Worm (Caenorhabditis elegans): Measurements from ENCODE around the gene fbxb-40.
"Not testable (repeated sequence)": the region's sequence is repeated elsewhere in the genome, so short reads cannot be mapped to it uniquely, and the experiment has no call there.

Gene fbxb-40

DNA sequence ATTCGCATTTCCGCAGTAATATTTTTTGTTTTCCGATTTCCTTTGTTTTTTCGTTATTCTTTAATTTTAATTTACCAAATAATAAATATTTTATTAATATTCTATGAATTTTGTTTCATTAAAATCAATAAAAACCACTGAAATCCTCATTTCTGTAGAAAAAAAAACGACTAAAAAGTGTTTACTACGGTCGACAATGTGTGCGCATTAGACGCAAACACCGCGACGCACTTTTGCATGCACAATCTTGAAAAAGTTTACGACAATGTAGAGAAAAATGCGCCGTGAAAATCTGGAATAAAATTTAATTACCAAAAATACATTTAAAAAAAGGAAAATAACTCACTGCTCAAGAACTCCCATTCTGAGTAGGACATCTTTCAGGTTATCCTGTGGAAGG, 21.7 kb upstream of the fbxb-40 start:
- TF ChIP-seq pha-2 (tag; optimal IDR thresholded peaks at IDR 0.05): no peak
- no peak for TF ChIP-seq ceh-6 (GFP tag; optimal IDR thresholded peaks at IDR 0.05)
- no peak for TF ChIP-seq ttx-3 (tag; optimal IDR thresholded peaks at IDR 0.05)
- no peak for TF ChIP-seq mec-3 (tag; optimal IDR thresholded peaks at IDR 0.05; ENCODE audit: borderline replicate concordance)
- no peak for TF ChIP-seq nfya-1 (tag; optimal IDR thresholded peaks at IDR 0.05)
- no peak for TF ChIP-seq ahr-1 (tag; optimal IDR thresholded peaks at IDR 0.05)
- TF ChIP-seq elt-2 (tag; optimal IDR thresholded peaks at IDR 0.05): no peak
- TF ChIP-seq hlh-6 (tag; optimal IDR thresholded peaks at IDR 0.05): no peak
- TF ChIP-seq F13H6.1 (tag; optimal IDR thresholded peaks at IDR 0.05): no peak

DNA sequence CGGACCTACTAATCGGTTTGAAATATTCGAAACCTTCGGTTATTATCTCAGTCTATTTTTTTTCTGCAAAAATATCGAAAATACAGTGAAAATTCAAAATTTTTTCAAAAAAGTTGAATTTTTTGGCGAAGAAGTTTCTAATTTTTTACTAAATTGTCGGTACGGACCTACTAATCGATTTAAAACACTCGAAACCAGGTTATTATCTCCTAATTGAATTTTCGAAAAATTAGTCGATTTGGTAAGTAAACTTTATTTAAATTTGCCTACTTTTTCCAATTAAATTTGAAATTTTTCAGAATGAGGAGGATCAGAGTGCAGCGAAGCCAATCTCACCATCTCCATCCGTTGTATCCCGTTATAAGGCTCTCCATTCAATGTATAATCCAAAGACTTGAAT, 21.1 kb upstream of the fbxb-40 start, which contains the start of gene K02E7.12:
Gene K02E7.12 (plus strand): TSS at position 301 of the 400 bp plus-strand sequence.
- TF ChIP-seq fkh-10 (GFP tag; optimal IDR thresholded peaks at IDR 0.05) (no peak), Y22D7AL.16 (tag; optimal IDR thresholded peaks at IDR 0.05) (no peak), ceh-9 (tag; optimal IDR thresholded peaks at IDR 0.05) (no peak), fkh-6 (tag; optimal IDR thresholded peaks at IDR 0.05) (no peak), T23F11.4 (GFP tag; optimal IDR thresholded peaks at IDR 0.05) (no peak), unc-55 (GFP tag; optimal IDR thresholded peaks at IDR 0.05) (no peak), nhr-11 (tag; optimal IDR thresholded peaks at IDR 0.05) (no peak), ceh-45 (GFP tag; IDR thresholded peaks at IDR 0.05) (no peak), K02D7.2 (tag; optimal IDR thresholded peaks at IDR 0.05) (no peak), pha-2 (tag; optimal IDR thresholded peaks at IDR 0.05) (no peak), ceh-48 (tag; optimal IDR thresholded peaks at IDR 0.05) (no peak)

DNA sequence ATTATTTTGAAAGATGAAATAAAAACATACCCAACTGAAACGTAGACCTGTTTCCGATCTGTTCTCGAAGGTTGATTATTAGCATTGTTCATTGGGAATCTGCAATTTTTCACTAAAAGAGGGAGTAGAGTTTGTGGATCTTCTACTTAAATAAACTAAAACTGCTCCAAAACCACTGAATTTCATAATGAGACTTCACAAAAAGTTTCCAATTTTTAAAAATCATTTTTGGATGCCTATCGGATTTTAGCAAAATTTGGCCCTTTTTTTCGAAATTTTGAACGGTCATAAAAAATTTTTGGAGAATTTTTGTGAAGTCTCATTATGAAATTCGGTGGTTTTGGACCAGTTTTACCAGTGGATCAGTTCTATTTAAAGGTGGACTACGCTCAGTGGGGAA, 17.2 kb upstream of the fbxb-40 start, which contains the start of gene K02E7.10:
Gene K02E7.10 (minus strand): TSS at position 101 of the 400 bp plus-strand sequence.
- TF ChIP-seq fkh-10 (GFP tag; optimal IDR thresholded peaks at IDR 0.05): no peak

DNA sequence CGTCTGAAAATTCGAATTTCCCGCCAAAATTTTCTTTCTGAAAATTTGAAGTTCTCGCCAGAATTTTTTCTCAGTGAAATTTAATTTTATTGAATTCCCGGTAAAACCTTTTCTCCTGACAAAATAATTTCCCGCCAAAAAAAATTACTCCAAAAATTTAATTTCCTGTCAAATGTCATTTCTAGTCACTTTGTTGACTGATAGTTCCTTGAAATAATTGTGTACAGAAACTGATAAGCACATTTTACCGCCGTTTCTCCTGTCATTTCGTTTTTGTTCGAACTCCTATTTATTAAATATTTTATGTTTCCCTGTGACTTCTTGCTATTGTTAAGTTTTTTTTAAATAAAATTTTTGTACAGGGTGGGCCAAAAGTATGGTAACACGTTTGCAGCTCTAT, 14.2 kb upstream of the fbxb-40 start:
- TF ChIP-seq hlh-15 (tag; optimal IDR thresholded peaks at IDR 0.05) (no peak), ref-2 (tag; optimal IDR thresholded peaks at IDR 0.05) (no peak), mec-3 (tag; optimal IDR thresholded peaks at IDR 0.05; ENCODE audit: borderline replicate concordance) (no peak), rnt-1 (tag; optimal IDR thresholded peaks at IDR 0.05) (no peak), nhr-11 (tag; optimal IDR thresholded peaks at IDR 0.05) (no peak), che-1 (tag; optimal IDR thresholded peaks at IDR 0.05) (no peak), elt-2 (tag; optimal IDR thresholded peaks at IDR 0.05) (no peak), ceh-24 (tag; optimal IDR thresholded peaks at IDR 0.05) (no peak), lim-6 (tag; optimal IDR thresholded peaks at IDR 0.05) (no peak), Y22D7AL.16 (tag; optimal IDR thresholded peaks at IDR 0.05) (no peak)

DNA sequence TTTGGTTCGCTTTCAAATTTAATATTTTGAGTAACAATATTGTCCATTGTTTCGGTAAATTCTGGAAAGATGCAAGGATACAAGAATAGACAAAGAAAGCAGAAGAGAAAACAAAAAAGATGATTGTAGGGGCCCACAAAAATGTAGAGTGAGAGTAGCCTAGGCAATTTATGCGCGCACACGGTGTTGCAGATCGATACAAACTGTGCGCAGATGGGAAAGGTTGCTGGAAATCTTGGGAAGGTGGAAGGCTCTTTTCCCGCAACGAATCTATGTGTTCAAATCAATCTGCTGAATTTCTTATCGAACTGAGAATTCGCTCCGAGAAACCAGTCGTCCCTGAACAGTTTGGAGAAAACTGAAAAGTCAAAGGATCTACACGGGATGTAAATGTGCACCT, 11.0 kb upstream of the fbxb-40 start, which contains the start of gene btb-10:
Gene btb-10 (minus strand): TSS at position 101 of the 400 bp plus-strand sequence.
- not testable (repeated sequence) for TF ChIP-seq odd-2, pax-1, ttx-3 (tag; optimal IDR thresholded peaks at IDR 0.05)

DNA sequence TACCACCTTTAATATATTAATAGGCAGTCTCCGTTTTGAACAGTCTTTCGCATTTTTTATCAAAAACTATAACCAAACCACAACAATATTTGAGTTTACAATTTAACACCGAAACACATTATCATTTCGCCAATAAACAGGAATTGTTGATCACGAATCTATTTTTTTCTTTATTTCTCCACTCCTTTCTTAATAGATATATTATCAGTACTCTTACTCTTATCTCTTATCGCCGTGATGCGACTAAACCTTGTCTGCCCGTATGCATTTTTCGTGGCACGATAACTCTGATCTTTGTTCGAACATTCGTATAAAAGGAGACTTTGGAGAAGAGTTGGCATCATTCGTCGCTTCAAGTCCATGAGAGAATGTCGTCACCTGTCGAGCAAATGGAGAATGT, 7.1 kb upstream of the fbxb-40 start:
- TF ChIP-seq elt-2 (tag; optimal IDR thresholded peaks at IDR 0.05) (peak; percentile 94), mec-3 (tag; optimal IDR thresholded peaks at IDR 0.05; ENCODE audit: borderline replicate concordance) (no peak)

DNA sequence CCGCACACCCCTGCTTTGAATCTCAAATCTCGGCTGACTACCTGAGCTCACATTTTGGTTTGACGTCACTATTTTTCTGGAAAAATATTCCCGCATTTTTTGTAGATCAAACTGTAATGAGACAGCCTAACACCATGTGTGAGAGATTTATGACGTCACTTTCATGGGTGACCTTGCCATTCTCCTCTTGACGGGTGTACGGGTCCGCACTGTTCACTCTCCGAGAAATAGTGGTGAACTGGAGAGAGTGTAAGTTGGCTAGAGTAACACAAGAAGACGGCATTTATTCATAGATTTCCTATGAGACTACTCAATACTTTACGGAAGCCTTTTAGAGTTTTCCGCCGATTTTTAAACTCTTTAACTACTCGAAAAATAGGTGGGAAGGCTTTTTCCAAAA, 5.0 kb upstream of the fbxb-40 start, which contains the start of gene K02E7.7:
Gene K02E7.7 (plus strand): TSS at position 301 of the 400 bp plus-strand sequence.
- not testable (repeated sequence) for TF ChIP-seq pqm-1, hlh-8, hlh-6 (tag; optimal IDR thresholded peaks at IDR 0.05)

Measured in whole organism, late embryonic.